Worm (Caenorhabditis elegans): ENCODE data around the gene Y44A6D.7.

Y44A6D.7 gene

ce11 chrV:20785050-20785847 lies 29.3 kb upstream of the Y44A6D.7 start:
- TF ChIP-seq eyg-1 (tag; optimal IDR thresholded peaks at IDR 0.05) (no peak), ceh-30 (tag; optimal IDR thresholded peaks at IDR 0.05) (no peak), sox-2 (GFP tag; IDR thresholded peaks at IDR 0.05) (no peak), hlh-8 (tag; optimal IDR thresholded peaks at IDR 0.05) (no peak), che-1 (tag; optimal IDR thresholded peaks at IDR 0.05) (no peak), K09A11.1 (tag; optimal IDR thresholded peaks at IDR 0.05; ENCODE audit: insufficient read depth) (no peak), ceh-18 (tag; optimal IDR thresholded peaks at IDR 0.05) (no peak), pag-3 (tag; optimal IDR thresholded peaks at IDR 0.05; ENCODE audit: borderline replicate concordance) (no peak), pat-9 (tag; optimal IDR thresholded peaks at IDR 0.05) (no peak), zip-5 (tag; optimal IDR thresholded peaks at IDR 0.05) (no peak), ets-4 (tag; optimal IDR thresholded peaks at IDR 0.05) (no peak), Y22D7AL.16 (tag; optimal IDR thresholded peaks at IDR 0.05) (no peak), elt-2 (tag; optimal IDR thresholded peaks at IDR 0.05) (no peak), unc-86 (tag; optimal IDR thresholded peaks at IDR 0.05) (no peak), ceh-6 (GFP tag; optimal IDR thresholded peaks at IDR 0.05) (no peak)

ce11 chrV:20785848-20786225 lies 28.7 kb upstream of the Y44A6D.7 start:
- no peak for TF ChIP-seq pat-9 (tag; optimal IDR thresholded peaks at IDR 0.05)
- TF ChIP-seq ceh-34 (tag; optimal IDR thresholded peaks at IDR 0.05): no peak
- TF ChIP-seq ceh-9 (tag; optimal IDR thresholded peaks at IDR 0.05): no peak
- no peak for TF ChIP-seq unc-42 (tag; optimal IDR thresholded peaks at IDR 0.05)
- TF ChIP-seq ets-4 (tag; optimal IDR thresholded peaks at IDR 0.05): no peak
- no peak for TF ChIP-seq dve-1 (tag; optimal IDR thresholded peaks at IDR 0.05)
- TF ChIP-seq ceh-45 (GFP tag; IDR thresholded peaks at IDR 0.05): no peak
- TF ChIP-seq lim-6 (tag; optimal IDR thresholded peaks at IDR 0.05): no peak
- no peak for TF ChIP-seq K09A11.1 (tag; optimal IDR thresholded peaks at IDR 0.05; ENCODE audit: insufficient read depth)
- TF ChIP-seq C08G9.2 (tag; optimal IDR thresholded peaks at IDR 0.05): no peak
- TF ChIP-seq elt-2 (tag; optimal IDR thresholded peaks at IDR 0.05): no peak
- no peak for TF ChIP-seq T23F11.4 (GFP tag; optimal IDR thresholded peaks at IDR 0.05)
- TF ChIP-seq ceh-22 (tag; optimal IDR thresholded peaks at IDR 0.05): no peak
- no peak for TF ChIP-seq fax-1 (tag; optimal IDR thresholded peaks at IDR 0.05)
- no peak for TF ChIP-seq C38D4.7 (GFP tag; optimal IDR thresholded peaks at IDR 0.05)
- TF ChIP-seq nfya-1 (tag; optimal IDR thresholded peaks at IDR 0.05): no peak
- no peak for TF ChIP-seq elt-4 (tag; optimal IDR thresholded peaks at IDR 0.05)
- no peak for TF ChIP-seq ceh-30 (tag; optimal IDR thresholded peaks at IDR 0.05)

- TF ChIP-seq ceh-48 (tag; optimal IDR thresholded peaks at IDR 0.05) (peak; percentile 83), ceh-14 (tag; optimal IDR thresholded peaks at IDR 0.05) (peak; percentile 58), elt-4 (tag; optimal IDR thresholded peaks at IDR 0.05) (peak; percentile 28), ceh-19 (GFP tag; optimal IDR thresholded peaks at IDR 0.05) (peak; percentile 62), odd-2 (tag; optimal IDR thresholded peaks at IDR 0.05) (no peak), ref-2 (tag; optimal IDR thresholded peaks at IDR 0.05) (peak; percentile 12), ceh-31 (tag; optimal IDR thresholded peaks at IDR 0.05) (peak; percentile 78), unc-42 (tag; optimal IDR thresholded peaks at IDR 0.05) (peak; percentile 97), nfya-1 (tag; optimal IDR thresholded peaks at IDR 0.05) (peak; percentile 48), sox-4 (tag; optimal IDR thresholded peaks at IDR 0.05) (peak; percentile 8), unc-55 (GFP tag; optimal IDR thresholded peaks at IDR 0.05) (no peak), tbx-2 (tag; optimal IDR thresholded peaks at IDR 0.05) (peak; percentile 54), ceh-18 (tag; optimal IDR thresholded peaks at IDR 0.05) (peak; percentile 24), C08G9.2 (tag; optimal IDR thresholded peaks at IDR 0.05) (peak; percentile 6), dmd-4 (tag; optimal IDR thresholded peaks at IDR 0.05; ENCODE audit: borderline replicate concordance) (no peak), ama-1 (optimal IDR thresholded peaks at IDR 0.05) (no peak)
These were observed 25.4 kb upstream of the Y44A6D.7 start, which contains the start of gene tpan-1 for ce11 chrV:20789105-20789504. tpan-1 (plus strand) TSS chrV:20789502.

Measured in whole organism, late embryonic.